Worm (Caenorhabditis elegans) whole organism, early embryonic: ENCODE results near the gene K08D8.4.

ENCODE experiments used
- B0310.2 ChIP-seq: sonication (generic microtip); optimal IDR thresholded peaks from 2 replicates; lab custom pipeline; 2016; ENCODE audit warnings: mild to moderate bottlenecking, missing genetic modification characterization, missing compliant biosample characterization
- F13C5.2 ChIP-seq: sonication (generic microtip); optimal IDR thresholded peaks from 2 replicates; lab custom pipeline; 2017; ENCODE audit warnings: mild to moderate bottlenecking, missing genetic modification characterization, inconsistent platforms, missing compliant biosample characterization
- aly-1 ChIP-seq: sonication (generic microtip); optimal IDR thresholded peaks from 2 replicates; lab custom pipeline; 2016; ENCODE audit warnings: missing genetic modification characterization, missing compliant biosample characterization
- ama-1 ChIP-seq: fragments of 150-350 bp; optimal IDR thresholded peaks from 2 replicates; lab custom pipeline; 2014
- ets-7 ChIP-seq: sonication (generic microtip); optimal IDR thresholded peaks from 2 replicates; lab custom pipeline; 2016; ENCODE audit warnings: missing genotype, missing genetic modification characterization, missing compliant biosample characterization
- hmbx-1 ChIP-seq: sonication (generic microtip); optimal IDR thresholded peaks from 2 replicates; lab custom pipeline; 2016; ENCODE audit warnings: mild to moderate bottlenecking, missing genetic modification characterization, missing compliant biosample characterization
- hmg-4 ChIP-seq: fragments of 200-800 bp; sonication (Bioruptor generic); optimal IDR thresholded peaks from 2 replicates; lab custom pipeline; 2018; ENCODE audit warnings: mild to moderate bottlenecking, missing genetic modification characterization, missing compliant biosample characterization
- scrt-1 ChIP-seq: fragments of 200-800 bp; sonication (Bioruptor generic); IDR thresholded peaks from 2 replicates; pipeline ENCODE4 v1.3.6; 2022; ENCODE audit warnings: missing genetic modification characterization, missing compliant biosample characterization
- tra-4 ChIP-seq: sonication (generic microtip); optimal IDR thresholded peaks from 2 replicates; lab custom pipeline; 2017; ENCODE audit warnings: missing genetic modification characterization, missing compliant biosample characterization

DNA sequence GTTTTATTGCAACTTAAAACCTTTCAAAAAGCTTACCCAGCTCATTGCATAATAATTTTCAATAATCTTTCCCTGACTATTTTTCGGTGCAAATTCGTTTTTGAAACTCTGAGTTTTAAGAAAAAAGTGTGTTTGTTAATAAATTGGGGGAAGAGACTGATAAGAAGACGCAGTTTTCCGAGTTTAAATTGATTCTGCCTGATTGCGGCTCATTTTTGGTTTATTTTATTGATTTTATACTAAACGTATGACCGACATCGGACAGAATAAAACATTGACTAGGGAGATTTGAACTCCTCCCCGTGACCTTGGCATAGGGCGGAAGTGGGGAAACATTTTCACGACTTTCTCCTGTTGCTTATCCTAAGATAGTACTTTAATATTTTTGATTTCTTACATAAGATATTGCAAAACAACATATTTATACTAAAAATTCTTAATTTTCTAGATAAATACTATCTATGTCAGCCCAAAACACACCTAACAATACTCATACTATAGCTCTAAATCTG lies 13.4 kb downstream of the K08D8.4 start, which contains the start of gene K08D8.7:
- TF ChIP-seq ama-1 = no peak
- no peak for TF ChIP-seq hmbx-1
- TF ChIP-seq hmg-4 (GFP tag; lab: Kevin White, UChicago) = no peak
- TF ChIP-seq aly-1 (tag; lab: Kevin White, UChicago) = no peak
- TF ChIP-seq tra-4 (tag; lab: Kevin White, UChicago) = no peak
- TF ChIP-seq ets-7 (tag; lab: Kevin White, UChicago) = no peak
- TF ChIP-seq scrt-1 (GFP tag; lab: Robert Waterston, UW) = no peak
- TF ChIP-seq F13C5.2 (tag; lab: Kevin White, UChicago) = no peak
- no peak for TF ChIP-seq B0310.2 (tag; lab: Kevin White, UChicago)
